Worm (Caenorhabditis elegans) whole organism, late embryonic: ENCODE results near the gene bath-36.
A peak's percentile ranks its signal among the peaks of the same experiment; 100 is the strongest.

Experiments used
- C08G9.2 ChIP-seq: sonication (generic microtip); optimal IDR thresholded peaks from 2 replicates; lab custom pipeline; 2016; ENCODE audit warnings: mild to moderate bottlenecking, missing genetic modification characterization, moderate library complexity, missing compliant biosample characterization
- C38D4.7 ChIP-seq: fragments of 200-800 bp; sonication (Bioruptor generic); optimal IDR thresholded peaks from 2 replicates; lab custom pipeline; 2018; ENCODE audit warnings: mild to moderate bottlenecking, missing genetic modification characterization, moderate library complexity, missing compliant biosample characterization
- F13H6.1 ChIP-seq: sonication (generic microtip); optimal IDR thresholded peaks from 2 replicates; lab custom pipeline; 2016; ENCODE audit warnings: missing genetic modification characterization, missing compliant biosample characterization
- K02D7.2 ChIP-seq: sonication (generic microtip); optimal IDR thresholded peaks from 2 replicates; lab custom pipeline; 2017; ENCODE audit warnings: mild to moderate bottlenecking, missing genetic modification characterization, missing compliant biosample characterization
- K09A11.1 ChIP-seq: sonication (generic microtip); optimal IDR thresholded peaks from 2 replicates; lab custom pipeline; 2017; ENCODE audit warnings: antibody characterized with exemption, mild to moderate bottlenecking, missing genetic modification characterization, missing compliant biosample characterization; ENCODE audit not compliant: insufficient read depth
- Y22D7AL.16 ChIP-seq: sonication (generic microtip); optimal IDR thresholded peaks from 2 replicates; lab custom pipeline; 2016; ENCODE audit warnings: missing genetic modification characterization, missing compliant biosample characterization
- ceh-14 ChIP-seq: sonication (generic microtip); optimal IDR thresholded peaks from 2 replicates; lab custom pipeline; 2016; ENCODE audit warnings: missing genotype, missing genetic modification characterization, missing compliant biosample characterization
- ceh-18 ChIP-seq: sonication (generic microtip); optimal IDR thresholded peaks from 2 replicates; lab custom pipeline; 2016; ENCODE audit warnings: missing genetic modification characterization, missing compliant biosample characterization
- ceh-19 ChIP-seq: fragments of 200-800 bp; sonication (Bioruptor generic); optimal IDR thresholded peaks from 2 replicates; lab custom pipeline; 2018; ENCODE audit warnings: mild to moderate bottlenecking, missing genetic modification characterization, missing compliant biosample characterization
- ceh-2 ChIP-seq: sonication (generic microtip); optimal IDR thresholded peaks from 2 replicates; lab custom pipeline; 2016; ENCODE audit warnings: missing genotype, missing genetic modification characterization, missing compliant biosample characterization
- ceh-22 ChIP-seq: sonication (generic microtip); optimal IDR thresholded peaks from 2 replicates; lab custom pipeline; 2017; ENCODE audit warnings: missing biosample characterization, missing genetic modification characterization
- ceh-24 ChIP-seq: sonication (generic microtip); optimal IDR thresholded peaks from 2 replicates; lab custom pipeline; 2016; ENCODE audit warnings: mild to moderate bottlenecking, missing genetic modification characterization, missing compliant biosample characterization
- ceh-31 ChIP-seq: sonication (generic microtip); optimal IDR thresholded peaks from 2 replicates; lab custom pipeline; 2016; ENCODE audit warnings: missing genetic modification characterization, missing compliant biosample characterization
- ceh-34 ChIP-seq: sonication (generic microtip); optimal IDR thresholded peaks from 2 replicates; lab custom pipeline; 2016; ENCODE audit warnings: mild to moderate bottlenecking, missing genetic modification characterization, missing compliant biosample characterization
- ceh-48 ChIP-seq: sonication (generic microtip); optimal IDR thresholded peaks from 2 replicates; lab custom pipeline; 2016; ENCODE audit warnings: missing genetic modification characterization, inconsistent platforms, missing compliant biosample characterization
- ceh-6 ChIP-seq: fragments of 200-800 bp; sonication (Bioruptor generic); optimal IDR thresholded peaks from 2 replicates; lab custom pipeline; 2018; ENCODE audit warnings: mild to moderate bottlenecking, missing genetic modification characterization, missing compliant biosample characterization
- che-1 ChIP-seq: sonication (generic microtip); optimal IDR thresholded peaks from 2 replicates; lab custom pipeline; 2016; ENCODE audit warnings: mild to moderate bottlenecking, missing genetic modification characterization, missing compliant biosample characterization
- dve-1 ChIP-seq: sonication (generic microtip); optimal IDR thresholded peaks from 2 replicates; lab custom pipeline; 2017; ENCODE audit warnings: antibody characterized with exemption, mild to moderate bottlenecking, missing genetic modification characterization, missing compliant biosample characterization
- ets-4 ChIP-seq: sonication (generic microtip); optimal IDR thresholded peaks from 2 replicates; lab custom pipeline; 2016; ENCODE audit warnings: missing genetic modification characterization, missing compliant biosample characterization
- fax-1 ChIP-seq: sonication (generic microtip); optimal IDR thresholded peaks from 2 replicates; lab custom pipeline; 2016; ENCODE audit warnings: missing genotype, missing genetic modification characterization, missing compliant biosample characterization
- fkh-10 ChIP-seq: fragments of 150-350 bp; optimal IDR thresholded peaks from 2 replicates; lab custom pipeline; 2014; ENCODE audit warnings: missing biosample characterization, missing genetic modification reagents, missing genetic modification characterization
- fkh-6 ChIP-seq: sonication (generic microtip); optimal IDR thresholded peaks from 2 replicates; lab custom pipeline; 2016; ENCODE audit warnings: missing genetic modification characterization, missing compliant biosample characterization
- gmeb-2 ChIP-seq: sonication (generic microtip); optimal IDR thresholded peaks from 2 replicates; lab custom pipeline; 2016; ENCODE audit warnings: missing genetic modification characterization, inconsistent platforms, missing compliant biosample characterization
- hlh-13 ChIP-seq: fragments of 200-800 bp; sonication (Bioruptor generic); optimal IDR thresholded peaks from 2 replicates; lab custom pipeline; 2018; ENCODE audit warnings: mild to moderate bottlenecking, missing genetic modification characterization, missing compliant biosample characterization
- hlh-15 ChIP-seq: sonication (generic microtip); optimal IDR thresholded peaks from 2 replicates; lab custom pipeline; 2016; ENCODE audit warnings: missing genetic modification characterization, missing compliant biosample characterization
- hlh-30 ChIP-seq: sonication (generic microtip); optimal IDR thresholded peaks from 2 replicates; lab custom pipeline; 2017; ENCODE audit warnings: antibody characterized with exemption, missing genetic modification characterization, missing compliant biosample characterization; ENCODE audit not compliant: insufficient read depth
- hlh-6 ChIP-seq: sonication (generic microtip); optimal IDR thresholded peaks from 2 replicates; lab custom pipeline; 2016; ENCODE audit warnings: missing genotype, missing genetic modification characterization, missing compliant biosample characterization
- lim-6 ChIP-seq: sonication (generic microtip); optimal IDR thresholded peaks from 2 replicates; lab custom pipeline; 2016; ENCODE audit warnings: missing genetic modification characterization, missing compliant biosample characterization
- madf-2 ChIP-seq: sonication (generic microtip); optimal IDR thresholded peaks from 2 replicates; lab custom pipeline; 2017; ENCODE audit warnings: missing genetic modification characterization, missing compliant biosample characterization
- mec-3 ChIP-seq: sonication (generic microtip); optimal IDR thresholded peaks from 2 replicates; lab custom pipeline; 2016; ENCODE audit warnings: borderline replicate concordance, missing genetic modification characterization, missing compliant biosample characterization
- nfya-1 ChIP-seq: sonication (generic microtip); optimal IDR thresholded peaks from 2 replicates; lab custom pipeline; 2017; ENCODE audit warnings: missing genetic modification characterization, mild to moderate bottlenecking, missing compliant biosample characterization, antibody characterized with exemption, moderate library complexity
- nhr-232 ChIP-seq: sonication (generic microtip); optimal IDR thresholded peaks from 2 replicates; lab custom pipeline; 2016; ENCODE audit warnings: missing genetic modification characterization, missing compliant biosample characterization
- npax-4 ChIP-seq: sonication (generic microtip); optimal IDR thresholded peaks from 2 replicates; lab custom pipeline; 2016; ENCODE audit warnings: missing genetic modification characterization, missing compliant biosample characterization
- pag-3 ChIP-seq: sonication (generic microtip); optimal IDR thresholded peaks from 2 replicates; lab custom pipeline; 2016; ENCODE audit warnings: missing compliant biosample characterization, missing genetic modification characterization, borderline replicate concordance
- pat-9 ChIP-seq: fragments of 200-800 bp; sonication (Bioruptor generic); optimal IDR thresholded peaks from 2 replicates; lab custom pipeline; 2018; ENCODE audit warnings: mild to moderate bottlenecking, missing genetic modification characterization, moderate library complexity, missing compliant biosample characterization
- pax-1 ChIP-seq: fragments of 150-350 bp; optimal IDR thresholded peaks from 2 replicates; lab custom pipeline; 2014; ENCODE audit warnings: missing biosample characterization, missing genetic modification characterization
- pros-1 ChIP-seq: fragments of 150-350 bp; optimal IDR thresholded peaks from 2 replicates; lab custom pipeline; 2014; ENCODE audit warnings: missing biosample characterization, missing genetic modification reagents, missing genetic modification characterization
- ref-2 ChIP-seq: sonication (generic microtip); optimal IDR thresholded peaks from 2 replicates; lab custom pipeline; 2016; ENCODE audit warnings: missing genetic modification characterization, missing compliant biosample characterization
- sdc-2 ChIP-seq: sonication (generic microtip); optimal IDR thresholded peaks from 2 replicates; lab custom pipeline; 2016; ENCODE audit warnings: missing genotype, missing genetic modification characterization, missing compliant biosample characterization
- sox-2 ChIP-seq: fragments of 200-800 bp; sonication (Bioruptor generic); IDR thresholded peaks from 2 replicates; pipeline ENCODE4 v1.3.6; 2022; ENCODE audit warnings: missing genetic modification reagents, missing genetic modification characterization, missing compliant biosample characterization
- sox-4 ChIP-seq: sonication (generic microtip); optimal IDR thresholded peaks from 2 replicates; lab custom pipeline; 2017; ENCODE audit warnings: mild to moderate bottlenecking, missing genetic modification characterization, inconsistent platforms, missing compliant biosample characterization
- syd-9 ChIP-seq: sonication (generic microtip); optimal IDR thresholded peaks from 2 replicates; lab custom pipeline; 2016; ENCODE audit warnings: mild to moderate bottlenecking, missing genetic modification characterization, moderate library complexity, missing compliant biosample characterization
- tbx-2 ChIP-seq: sonication (generic microtip); optimal IDR thresholded peaks from 2 replicates; lab custom pipeline; 2016; ENCODE audit warnings: missing genetic modification characterization, missing compliant biosample characterization
- tbx-7 ChIP-seq: sonication (generic microtip); optimal IDR thresholded peaks from 2 replicates; lab custom pipeline; 2016; ENCODE audit warnings: missing genotype, missing genetic modification characterization, missing compliant biosample characterization
- ttx-3 ChIP-seq: sonication (generic microtip); optimal IDR thresholded peaks from 2 replicates; lab custom pipeline; 2016; ENCODE audit warnings: missing genetic modification reagents, missing genetic modification characterization, missing compliant biosample characterization
- unc-3 ChIP-seq, 2 experiments: fragments of 200-800 bp in 1 of 2; sonication (Bioruptor generic) in 1 of 2; sonication (generic microtip) in 1 of 2; conservative IDR thresholded peaks in 1 of 2; optimal IDR thresholded peaks in 1 of 2; 2 replicates each; pipeline versions ENCODE4 v1.3.6 to Lab custom; 2016 to 2022; ENCODE audit warnings: missing compliant biosample characterization in 2 of 2, missing genetic modification characterization in 2 of 2, missing genetic modification reagents in 1 of 2
- unc-55 ChIP-seq: sonication (generic microtip); optimal IDR thresholded peaks from 2 replicates; lab custom pipeline; 2017; ENCODE audit warnings: missing biosample characterization, missing genetic modification reagents, missing genetic modification characterization
- unc-86 ChIP-seq: sonication (generic microtip); optimal IDR thresholded peaks from 2 replicates; lab custom pipeline; 2016; ENCODE audit warnings: missing genetic modification characterization, missing compliant biosample characterization
- zip-5 ChIP-seq: sonication (generic microtip); optimal IDR thresholded peaks from 2 replicates; lab custom pipeline; 2016; ENCODE audit warnings: missing genetic modification characterization, missing compliant biosample characterization
- ztf-16 ChIP-seq: sonication (generic microtip); optimal IDR thresholded peaks from 2 replicates; lab custom pipeline; 2017; ENCODE audit warnings: missing genetic modification characterization, missing compliant biosample characterization

The bath-36 gene

ce11 chrV:15187083-15188057 is at the start of gene bath-36, which contains the start of gene cyn-7:
Gene bath-36 (plus strand): TSS chrV:15187888.
Gene cyn-7 (minus strand): TSS chrV:15187378.
- no peak for TF ChIP-seq Y22D7AL.16 (tag; lab: Kevin White, UChicago)
- no peak for TF ChIP-seq che-1
- no peak for TF ChIP-seq syd-9 (tag; lab: Kevin White, UChicago)
- TF ChIP-seq hlh-30 (tag; lab: Kevin White, UChicago): no peak
- TF ChIP-seq tbx-7: no peak
- no peak for TF ChIP-seq hlh-6 (tag; lab: Kevin White, UChicago)
- TF ChIP-seq ref-2 (tag; lab: Kevin White, UChicago): no peak
- TF ChIP-seq C38D4.7: no peak
- TF ChIP-seq pat-9 (tag; lab: Kevin White, UChicago): no peak
- no peak for TF ChIP-seq madf-2 (tag; lab: Kevin White, UChicago)
- TF ChIP-seq ceh-14 (tag; lab: Kevin White, UChicago): no peak
- TF ChIP-seq ttx-3 (tag; lab: Kevin White, UChicago): no peak
- peak; percentile 13 for TF ChIP-seq ceh-34
- no peak for TF ChIP-seq mec-3 (tag; lab: Kevin White, UChicago)
- no peak for TF ChIP-seq pag-3 (tag; lab: Kevin White, UChicago)
- no peak for TF ChIP-seq fkh-10
- TF ChIP-seq unc-86 (tag; lab: Kevin White, UChicago): no peak
- TF ChIP-seq pax-1 (tag; lab: Kevin White, UChicago): no peak
- TF ChIP-seq F13H6.1: no peak
- TF ChIP-seq ceh-48: no peak
- no peak for TF ChIP-seq ceh-22 (tag; lab: Kevin White, UChicago)
- TF ChIP-seq ceh-6 (GFP tag; lab: Kevin White, UChicago): no peak
- no peak for TF ChIP-seq npax-4 (tag; lab: Kevin White, UChicago)
- TF ChIP-seq ceh-19 (GFP tag; lab: Kevin White, UChicago): no peak
- TF ChIP-seq sox-4 (tag; lab: Kevin White, UChicago): no peak
- TF ChIP-seq K09A11.1: no peak
- TF ChIP-seq zip-5 (tag; lab: Kevin White, UChicago): no peak
- TF ChIP-seq K02D7.2 (tag; lab: Kevin White, UChicago): no peak
- no peak for TF ChIP-seq lim-6 (tag; lab: Kevin White, UChicago)
- TF ChIP-seq nfya-1 (tag; lab: Kevin White, UChicago): peak; percentile 46
- no peak for TF ChIP-seq pros-1 (tag; lab: Kevin White, UChicago)
- TF ChIP-seq hlh-15 (tag; lab: Kevin White, UChicago): no peak
- no peak for TF ChIP-seq ceh-24 (tag; lab: Kevin White, UChicago)
- no peak for TF ChIP-seq nhr-232
- TF ChIP-seq fkh-6 (tag; lab: Kevin White, UChicago): no peak
- TF ChIP-seq C08G9.2: no peak
- no peak for TF ChIP-seq ceh-2 (tag; lab: Kevin White, UChicago)
- TF ChIP-seq fax-1 (tag; lab: Kevin White, UChicago): no peak
- peak; percentile 36 for TF ChIP-seq ceh-31 (tag; lab: Kevin White, UChicago)
- TF ChIP-seq unc-3 (GFP tag; conservative IDR thresholded peaks at IDR 0.05; lab: Robert Waterston, UW): no peak
- TF ChIP-seq unc-3 (tag; optimal IDR thresholded peaks at IDR 0.05; lab: Kevin White, UChicago): no peak
- peak; percentile 13 for TF ChIP-seq ets-4
- no peak for TF ChIP-seq sdc-2
- TF ChIP-seq sox-2 (GFP tag; lab: Robert Waterston, UW): no peak
- TF ChIP-seq tbx-2 (tag; lab: Kevin White, UChicago): peak; percentile 39
- TF ChIP-seq ztf-16: no peak
- no peak for TF ChIP-seq dve-1 (tag; lab: Kevin White, UChicago)
- TF ChIP-seq hlh-13 (GFP tag; lab: Kevin White, UChicago): no peak
- TF ChIP-seq gmeb-2 (tag; lab: Kevin White, UChicago): no peak
- TF ChIP-seq ceh-18 (tag; lab: Kevin White, UChicago): peak; percentile 48
- peak; percentile 1 for TF ChIP-seq unc-55
